Worm (Caenorhabditis elegans): Measurements from ENCODE around the gene act-3.

DNA sequence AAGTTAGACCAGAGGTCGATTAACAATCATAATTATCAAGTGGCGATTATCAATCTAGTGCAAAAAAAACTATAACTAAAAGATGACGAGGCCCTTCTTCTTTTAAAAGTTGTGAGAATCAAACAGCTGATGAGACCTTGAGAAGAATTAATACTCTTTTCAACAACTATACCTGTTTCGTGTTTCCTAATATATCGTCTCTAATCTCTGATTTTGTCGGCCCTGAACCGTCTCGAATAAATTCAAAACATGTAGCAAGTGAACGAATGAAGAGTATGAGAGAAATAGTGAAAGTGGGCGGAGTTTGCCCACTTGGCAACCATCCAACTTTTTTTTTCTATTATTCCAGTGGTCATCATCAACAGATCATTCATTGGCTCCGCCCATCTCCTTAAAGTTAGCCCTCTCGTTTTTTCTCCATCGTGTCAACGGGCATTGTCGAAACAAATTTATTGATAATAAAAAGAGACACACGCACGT is 13.3 kb upstream of the act-3 start, which contains the start of gene Y42A5A.1:
- TF ChIP-seq dao-5 (tag; optimal IDR thresholded peaks at IDR 0.05), result no peak
- no peak for TF ChIP-seq him-1 (tag; optimal IDR thresholded peaks at IDR 0.05)
